Fruit fly (Drosophila melanogaster): ENCODE measurements around the gene Srp54.

- TF ChIP-seq CG8478 (optimal IDR thresholded peaks at IDR 0.05) (no peak), gfzf (GFP tag; optimal IDR thresholded peaks at IDR 0.05) (no peak), CG2202 (tag; optimal IDR thresholded peaks at IDR 0.05) (no peak)
These were observed 33.3 kb downstream of the Srp54 start for dm6 chr2L:9946051-9946450.

Data from whole organism, embryonic.